Worm (Caenorhabditis elegans) whole organism, late embryonic: Measurements from ENCODE around the gene srx-98.

Experiments used
- ceh-24 ChIP-seq: sonication (generic microtip); optimal IDR thresholded peaks from 2 replicates; lab custom pipeline; 2016; ENCODE audit warnings: mild to moderate bottlenecking, missing genetic modification characterization, missing compliant biosample characterization
- ceh-9 ChIP-seq: sonication (generic microtip); optimal IDR thresholded peaks from 2 replicates; lab custom pipeline; 2016; ENCODE audit warnings: mild to moderate bottlenecking, missing genetic modification characterization, inconsistent platforms, missing compliant biosample characterization
- hlh-13 ChIP-seq: fragments of 200-800 bp; sonication (Bioruptor generic); optimal IDR thresholded peaks from 2 replicates; lab custom pipeline; 2018; ENCODE audit warnings: mild to moderate bottlenecking, missing genetic modification characterization, missing compliant biosample characterization
- pag-3 ChIP-seq: sonication (generic microtip); optimal IDR thresholded peaks from 2 replicates; lab custom pipeline; 2016; ENCODE audit warnings: missing compliant biosample characterization, missing genetic modification characterization, borderline replicate concordance
- unc-55 ChIP-seq: sonication (generic microtip); optimal IDR thresholded peaks from 2 replicates; lab custom pipeline; 2017; ENCODE audit warnings: missing biosample characterization, missing genetic modification reagents, missing genetic modification characterization

DNA sequence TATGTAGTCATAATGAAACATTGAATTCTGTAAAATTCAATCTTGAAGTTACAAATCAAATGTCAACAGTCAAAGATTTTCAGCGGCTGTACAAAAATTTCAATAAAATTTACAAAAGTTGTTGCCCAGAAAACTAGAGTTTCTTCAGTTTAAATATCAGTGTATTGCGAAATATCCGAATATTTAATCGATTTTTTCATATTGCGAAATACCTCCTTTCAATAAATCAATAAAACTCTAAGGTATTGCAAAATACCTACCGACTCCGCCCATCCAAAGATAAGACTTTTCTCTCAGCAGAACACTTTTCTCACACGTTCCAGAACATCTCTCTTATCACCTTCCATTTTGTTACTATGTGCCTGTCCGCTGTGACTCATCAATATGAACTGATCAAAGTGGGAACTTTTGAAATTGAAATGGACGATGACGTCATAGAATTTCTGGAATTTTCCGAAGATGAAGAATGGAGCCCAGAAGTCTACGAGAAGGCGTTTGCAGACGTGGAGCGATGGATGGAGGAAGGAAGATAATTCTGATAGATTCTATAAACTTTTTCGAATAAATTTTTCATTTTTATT lies 13.7 kb upstream of the srx-98 start:
- TF ChIP-seq ceh-24 (no peak), pag-3 (no peak), hlh-13 (GFP tag; lab: Kevin White, UChicago) (no peak), ceh-9 (tag; lab: Kevin White, UChicago) (no peak), unc-55 (GFP tag; lab: Kevin White, UChicago) (no peak)
